Worm (Caenorhabditis elegans): Measurements from ENCODE around the gene B0034.5.

The B0034.5 gene

ce11 chrII:5952214-5952613 is 22.6 kb downstream of the B0034.5 start:
- TF ChIP-seq zip-11 (GFP tag; IDR thresholded peaks at IDR 0.05) = no peak
- peak; percentile 31 for TF ChIP-seq aha-1 (tag)
- TF ChIP-seq mep-1 (tag; optimal IDR thresholded peaks at IDR 0.05) = peak; percentile 33
- peak; percentile 55 for TF ChIP-seq hlh-30 (tag; optimal IDR thresholded peaks at IDR 0.05; ENCODE audit: insufficient read depth)
- peak in 1 of 2 experiments; percentile 88 for TF ChIP-seq unc-62 (GFP tag; optimal IDR thresholded peaks at IDR 0.05 in 1 of 2)
- no peak for TF ChIP-seq unc-62 (tag; optimal IDR thresholded peaks at IDR 0.05)

- TF ChIP-seq aha-1 (tag) = peak; percentile 92
- no peak for TF ChIP-seq attf-4 (tag; optimal IDR thresholded peaks at IDR 0.05)
Observed at ce11 chrII:5951745-5952144, 23.0 kb downstream of the B0034.5 start.

- no peak for TF ChIP-seq fos-1 (tag; optimal IDR thresholded peaks at IDR 0.05)
- TF ChIP-seq snpc-4 (tag; optimal IDR thresholded peaks at IDR 0.05) = no peak
- peak; percentile 55; the same call in 1 of the 2 replicates for TF ChIP-seq ctbp-1 (GFP tag; IDR thresholded peaks at IDR 0.05)
- TF ChIP-seq madf-9 (GFP tag; conservative IDR thresholded peaks at IDR 0.05) = no peak
- TF ChIP-seq madf-5 (GFP tag; IDR thresholded peaks at IDR 0.05) = no peak
- TF ChIP-seq mxl-2 (GFP tag; conservative IDR thresholded peaks at IDR 0.05) = no peak
- no peak for TF ChIP-seq nhr-111 (GFP tag; optimal IDR thresholded peaks at IDR 0.05)
- no peak for TF ChIP-seq saeg-2 (GFP tag; IDR thresholded peaks at IDR 0.05)
- TF ChIP-seq hmg-1.1 (GFP tag; IDR thresholded peaks at IDR 0.05) = 0 out of 2 replicates have a peak, but pooled peaks have one; percentile 6
- no peak for TF ChIP-seq dmd-6 (GFP tag; IDR thresholded peaks at IDR 0.05)
- no peak for TF ChIP-seq nhr-11 (tag; optimal IDR thresholded peaks at IDR 0.05)
- TF ChIP-seq aha-1 (tag) = peak; percentile 87
- no peak for TF ChIP-seq nhr-76 (tag; optimal IDR thresholded peaks at IDR 0.05)
- TF ChIP-seq F37D6.2 (tag; optimal IDR thresholded peaks at IDR 0.05) = no peak
- no peak for TF ChIP-seq ceh-28 (tag; optimal IDR thresholded peaks at IDR 0.05)
- no peak for TF ChIP-seq ZK546.5 (tag; optimal IDR thresholded peaks at IDR 0.05)
- TF ChIP-seq fkh-10 (GFP tag; optimal IDR thresholded peaks at IDR 0.05) = no peak
- TF ChIP-seq ces-1 (GFP tag; optimal IDR thresholded peaks at IDR 0.05) = no peak
- no peak for TF ChIP-seq lin-15B (tag; optimal IDR thresholded peaks at IDR 0.05)
- TF ChIP-seq skn-1 (tag; optimal IDR thresholded peaks at IDR 0.05) = no peak
- no peak for TF ChIP-seq R02D3.7 (tag; optimal IDR thresholded peaks at IDR 0.05)
- TF ChIP-seq lin-13 (GFP tag; optimal IDR thresholded peaks at IDR 0.05) = no peak
- peak; percentile 6 for TF ChIP-seq hlh-30 (tag; optimal IDR thresholded peaks at IDR 0.05; ENCODE audit: insufficient read depth)
- no peak for TF ChIP-seq lir-3 (tag; optimal IDR thresholded peaks at IDR 0.05)
- TF ChIP-seq nhr-25 (tag; optimal IDR thresholded peaks at IDR 0.05; ENCODE audit: borderline replicate concordance, insufficient read depth) = no peak
Observed at ce11 chrII:5950657-5951056, 24.1 kb downstream of the B0034.5 start.

- no peak for TF ChIP-seq pqm-1 (tag; optimal IDR thresholded peaks at IDR 0.05)
- peak; percentile 61 for TF ChIP-seq nhr-11 (tag; optimal IDR thresholded peaks at IDR 0.05)
- peak; percentile 45; the same call in 1 of the 2 replicates for TF ChIP-seq hmg-1.1 (GFP tag; IDR thresholded peaks at IDR 0.05)
- no peak for TF ChIP-seq nhr-42 (GFP tag; IDR thresholded peaks at IDR 0.05)
- no peak for TF ChIP-seq Y105C5A.15 (GFP tag; IDR thresholded peaks at IDR 0.05)
- no peak for TF ChIP-seq nhr-25 (tag; optimal IDR thresholded peaks at IDR 0.05; ENCODE audit: borderline replicate concordance, insufficient read depth)
- no peak for TF ChIP-seq F49E8.2 (tag; optimal IDR thresholded peaks at IDR 0.05; ENCODE audit: borderline replicate concordance)
- TF ChIP-seq ceh-44 (GFP tag; IDR thresholded peaks at IDR 0.05) = no peak
- TF ChIP-seq dmd-9 (GFP tag; IDR thresholded peaks at IDR 0.05) = no peak
- TF ChIP-seq snpc-1.2 (GFP tag; IDR thresholded peaks at IDR 0.05) = no peak
- no peak for TF ChIP-seq daf-8 (GFP tag; IDR thresholded peaks at IDR 0.05)
- TF ChIP-seq F37D6.2 (tag; optimal IDR thresholded peaks at IDR 0.05) = no peak
- TF ChIP-seq sdz-12 (GFP tag; optimal IDR thresholded peaks at IDR 0.05) = no peak
- TF ChIP-seq ceh-28 (tag; optimal IDR thresholded peaks at IDR 0.05) = no peak
- no peak for TF ChIP-seq ceh-20 (GFP tag; IDR thresholded peaks at IDR 0.05)
- TF ChIP-seq nhr-10 (tag; optimal IDR thresholded peaks at IDR 0.05) = no peak
- no peak for TF ChIP-seq attf-4 (tag; optimal IDR thresholded peaks at IDR 0.05)
- TF ChIP-seq zip-11 (GFP tag; IDR thresholded peaks at IDR 0.05) = no peak
- TF ChIP-seq F10B5.3 (tag; optimal IDR thresholded peaks at IDR 0.05) = no peak
- TF ChIP-seq F44E2.7 (GFP tag; IDR thresholded peaks at IDR 0.05) = no peak
- no peak for TF ChIP-seq aha-1 (tag)
- TF ChIP-seq rbr-2 (tag; optimal IDR thresholded peaks at IDR 0.05) = peak; percentile 41
- no peak for TF ChIP-seq ceh-32 (tag; optimal IDR thresholded peaks at IDR 0.05; ENCODE audit: poor library complexity)
- no peak for TF ChIP-seq Y5F2A.4 (GFP tag; optimal IDR thresholded peaks at IDR 0.05)
- no peak for TF ChIP-seq ces-1 (GFP tag; optimal IDR thresholded peaks at IDR 0.05)
- no peak for TF ChIP-seq aly-2 (tag; optimal IDR thresholded peaks at IDR 0.05)
Observed at ce11 chrII:5948681-5949080, 26.1 kb downstream of the B0034.5 start.

Data from whole organism, L4 larva.